Worm (Caenorhabditis elegans): ENCODE results near the gene mfsd-12.

mfsd-12 gene

DNA sequence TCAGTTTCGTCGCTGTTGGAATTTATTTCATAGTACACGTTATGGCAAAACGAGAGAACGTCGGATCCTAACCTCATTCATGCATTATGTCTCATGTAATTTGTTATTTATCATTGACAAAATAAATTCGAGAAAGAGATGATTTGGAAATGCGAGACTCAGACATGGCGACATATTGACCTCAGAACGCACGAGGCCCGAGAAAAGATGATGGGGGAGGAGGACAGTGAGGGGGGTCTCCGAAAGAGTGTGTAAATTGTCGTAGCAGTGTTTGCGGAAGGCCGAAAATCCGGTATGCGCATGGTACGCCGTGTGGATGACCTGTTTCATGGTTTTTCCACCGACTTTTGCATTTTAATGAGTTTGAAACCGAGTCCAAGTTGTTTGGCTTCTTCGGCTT is 32.2 kb upstream of the mfsd-12 start:
- TF ChIP-seq tab-1 (GFP tag; IDR thresholded peaks at IDR 0.05) (peak; percentile 71; the same call in 1 of the 2 replicates), klf-2 (GFP tag; conservative IDR thresholded peaks at IDR 0.05) (0 out of 2 replicates have a peak, but pooled peaks have one; percentile 5), flt-1 (GFP tag; IDR thresholded peaks at IDR 0.05) (peak; percentile 53; the same call in 1 of the 2 replicates), T22C8.4 (GFP tag; IDR thresholded peaks at IDR 0.05) (no peak), cog-1 (tag; optimal IDR thresholded peaks at IDR 0.05) (peak; percentile 70), med-1 (GFP tag; optimal IDR thresholded peaks at IDR 0.05; ENCODE audit: insufficient read depth) (no peak), ztf-23 (GFP tag; IDR thresholded peaks at IDR 0.05) (no peak)

DNA sequence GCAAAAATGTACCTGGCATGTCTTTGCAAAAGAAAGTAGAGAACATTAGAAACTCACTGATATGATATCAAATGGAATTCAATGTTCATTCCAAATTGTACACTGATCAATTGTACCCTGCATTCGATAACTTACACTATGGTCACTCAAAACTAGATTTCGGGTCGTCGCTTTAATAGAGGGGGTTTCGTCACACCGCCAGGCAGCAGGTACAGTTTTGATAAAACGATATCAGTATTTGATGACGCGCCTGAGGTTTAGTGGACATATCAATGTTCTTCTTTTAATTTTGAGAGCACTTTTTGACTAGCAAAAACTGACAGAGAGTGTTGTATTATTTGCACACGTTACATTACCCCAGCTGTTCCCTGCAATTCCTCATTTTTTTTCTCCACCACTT is 31.7 kb upstream of the mfsd-12 start:
- no peak for TF ChIP-seq flt-1 (GFP tag; IDR thresholded peaks at IDR 0.05)
- no peak for TF ChIP-seq med-1 (GFP tag; optimal IDR thresholded peaks at IDR 0.05; ENCODE audit: insufficient read depth)
- no peak for TF ChIP-seq klf-2 (GFP tag; conservative IDR thresholded peaks at IDR 0.05)
- no peak for TF ChIP-seq ztf-23 (GFP tag; IDR thresholded peaks at IDR 0.05)
- no peak for TF ChIP-seq tab-1 (GFP tag; IDR thresholded peaks at IDR 0.05)
- no peak for TF ChIP-seq T22C8.4 (GFP tag; IDR thresholded peaks at IDR 0.05)
- no peak for TF ChIP-seq cog-1 (tag; optimal IDR thresholded peaks at IDR 0.05)
- no peak for TF ChIP-seq ref-1 (GFP tag; conservative IDR thresholded peaks at IDR 0.05)
- TF ChIP-seq ztf-29 (GFP tag; IDR thresholded peaks at IDR 0.05): no peak

DNA sequence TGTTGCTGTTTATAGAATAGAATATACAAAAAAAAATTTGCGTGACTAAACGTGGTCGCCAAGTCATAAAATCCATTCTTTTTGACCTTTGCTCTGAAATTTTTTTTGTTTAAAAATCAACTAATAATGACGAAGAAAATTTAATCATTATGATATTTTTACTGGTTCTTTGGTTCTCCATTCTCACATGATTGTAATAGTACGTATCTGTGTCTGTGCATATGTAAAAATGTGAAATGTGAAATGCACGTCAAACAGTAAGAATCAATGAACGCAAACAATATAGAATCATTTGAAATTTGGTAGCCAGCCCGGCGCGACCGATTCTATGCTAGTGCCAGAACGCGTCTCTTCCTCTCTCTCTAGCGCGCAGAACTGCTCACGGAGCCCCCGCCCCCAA is 31.1 kb upstream of the mfsd-12 start, which contains the start of gene hosl-1:
Gene hosl-1, plus strand, starts transcription at position 301 of the 400 bp plus-strand sequence.
- TF ChIP-seq flt-1 (GFP tag; IDR thresholded peaks at IDR 0.05) (no peak), klf-2 (GFP tag; conservative IDR thresholded peaks at IDR 0.05) (no peak), med-1 (GFP tag; optimal IDR thresholded peaks at IDR 0.05; ENCODE audit: insufficient read depth) (no peak), tab-1 (GFP tag; IDR thresholded peaks at IDR 0.05) (no peak), T22C8.4 (GFP tag; IDR thresholded peaks at IDR 0.05) (no peak), ref-1 (GFP tag; conservative IDR thresholded peaks at IDR 0.05) (no peak), ztf-29 (GFP tag; IDR thresholded peaks at IDR 0.05) (no peak), cog-1 (tag; optimal IDR thresholded peaks at IDR 0.05) (no peak), ztf-23 (GFP tag; IDR thresholded peaks at IDR 0.05) (no peak)

DNA sequence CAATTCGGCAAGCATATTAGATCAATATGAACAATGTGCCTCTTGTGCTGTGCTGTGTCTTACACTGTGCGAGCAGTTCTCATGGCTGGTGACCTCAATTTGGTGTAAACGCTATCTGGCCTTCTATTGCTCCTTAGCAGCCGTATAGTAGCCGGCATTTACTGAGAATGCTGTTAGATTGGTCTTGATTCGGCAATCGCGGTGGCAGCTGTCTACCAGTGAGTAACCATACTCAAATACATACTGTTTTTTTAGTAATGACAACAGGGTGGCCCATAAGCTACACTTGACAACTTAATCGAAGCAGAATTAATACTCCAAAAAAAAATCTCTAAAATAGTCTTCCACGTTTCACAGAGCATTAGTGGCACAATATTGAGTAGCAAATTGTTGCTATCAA is 20.8 kb upstream of the mfsd-12 start, which contains the start of gene C46C11.4:
Gene C46C11.4, minus strand, starts transcription at position 101 of the 400 bp plus-strand sequence.
- TF ChIP-seq klf-2 (GFP tag; conservative IDR thresholded peaks at IDR 0.05) (no peak), flt-1 (GFP tag; IDR thresholded peaks at IDR 0.05) (no peak), ztf-23 (GFP tag; IDR thresholded peaks at IDR 0.05) (no peak)

DNA sequence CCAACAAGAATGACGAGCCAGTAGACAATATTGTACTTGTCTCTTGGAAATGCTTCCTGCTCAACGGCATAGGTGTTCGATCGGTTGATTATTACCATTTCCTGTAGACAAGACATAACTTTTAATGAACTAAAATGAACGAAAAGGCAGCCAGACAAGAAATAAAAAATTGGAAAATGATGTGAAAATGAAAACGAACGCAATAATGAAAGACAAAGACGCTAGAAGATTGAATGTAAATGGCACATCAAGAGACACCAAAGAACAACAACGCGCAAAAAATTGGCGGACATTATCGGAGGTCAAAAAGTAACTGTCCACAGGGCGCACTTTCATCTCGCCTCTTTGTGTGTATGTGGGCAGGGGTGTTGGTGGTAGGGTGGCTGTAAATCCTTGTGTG is 18.8 kb upstream of the mfsd-12 start, which contains the start of gene ent-5:
Gene ent-5, minus strand, starts transcription at position 101 of the 400 bp plus-strand sequence.
- TF ChIP-seq T22C8.4 (GFP tag; IDR thresholded peaks at IDR 0.05): no peak
- TF ChIP-seq tab-1 (GFP tag; IDR thresholded peaks at IDR 0.05): no peak
- TF ChIP-seq ztf-23 (GFP tag; IDR thresholded peaks at IDR 0.05): no peak
- TF ChIP-seq flt-1 (GFP tag; IDR thresholded peaks at IDR 0.05): no peak
- TF ChIP-seq ref-1 (GFP tag; conservative IDR thresholded peaks at IDR 0.05): no peak
- TF ChIP-seq cog-1 (tag; optimal IDR thresholded peaks at IDR 0.05): no peak
- no peak for TF ChIP-seq ztf-29 (GFP tag; IDR thresholded peaks at IDR 0.05)
- TF ChIP-seq med-1 (GFP tag; optimal IDR thresholded peaks at IDR 0.05; ENCODE audit: insufficient read depth): no peak
- no peak for TF ChIP-seq klf-2 (GFP tag; conservative IDR thresholded peaks at IDR 0.05)

DNA sequence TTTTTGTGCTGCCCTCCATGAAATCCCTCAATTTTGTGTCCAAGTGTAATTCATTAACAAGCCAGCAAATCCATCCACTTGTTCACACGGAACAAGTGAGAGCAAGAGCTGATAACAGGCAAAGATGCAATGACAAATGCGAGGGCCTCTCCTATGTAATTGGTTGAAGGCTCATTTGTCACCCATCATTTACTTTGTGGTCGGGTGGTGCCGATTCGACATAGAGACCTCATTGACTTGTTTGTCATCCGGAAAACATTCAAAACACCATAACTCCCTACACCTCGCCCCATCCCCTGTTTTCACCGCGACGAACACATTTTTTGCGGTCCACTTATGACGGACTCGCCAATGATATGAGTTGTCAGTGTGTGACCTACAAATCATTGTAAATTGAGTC is 16.5 kb upstream of the mfsd-12 start:
- TF ChIP-seq tab-1 (GFP tag; IDR thresholded peaks at IDR 0.05) (no peak), T22C8.4 (GFP tag; IDR thresholded peaks at IDR 0.05) (no peak), ref-1 (GFP tag; conservative IDR thresholded peaks at IDR 0.05) (no peak), klf-2 (GFP tag; conservative IDR thresholded peaks at IDR 0.05) (no peak), cog-1 (tag; optimal IDR thresholded peaks at IDR 0.05) (no peak), ztf-23 (GFP tag; IDR thresholded peaks at IDR 0.05) (no peak), med-1 (GFP tag; optimal IDR thresholded peaks at IDR 0.05; ENCODE audit: insufficient read depth) (no peak), flt-1 (GFP tag; IDR thresholded peaks at IDR 0.05) (no peak), ztf-29 (GFP tag; IDR thresholded peaks at IDR 0.05) (no peak)

DNA sequence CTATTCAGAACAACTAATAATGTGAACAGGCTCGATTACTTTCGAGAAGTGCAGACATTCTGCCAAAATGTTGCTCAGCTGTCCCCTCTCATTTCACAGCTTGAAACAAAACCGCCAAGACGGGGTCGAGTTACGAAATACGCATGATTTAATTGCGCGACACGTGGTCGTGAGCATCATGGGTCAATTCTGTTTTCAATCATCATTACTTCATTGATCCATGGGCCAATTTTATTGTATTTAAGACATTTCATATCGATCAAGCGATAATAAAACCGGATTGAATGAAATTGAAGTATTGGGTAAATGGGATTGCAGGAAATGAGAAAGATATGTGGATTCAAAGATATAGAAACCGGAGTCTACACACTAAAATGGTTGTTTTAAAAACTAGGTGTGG is 14.9 kb upstream of the mfsd-12 start:
- no peak for TF ChIP-seq ref-1 (GFP tag; conservative IDR thresholded peaks at IDR 0.05)
- no peak for TF ChIP-seq ztf-29 (GFP tag; IDR thresholded peaks at IDR 0.05)
- TF ChIP-seq flt-1 (GFP tag; IDR thresholded peaks at IDR 0.05): no peak
- no peak for TF ChIP-seq cog-1 (tag; optimal IDR thresholded peaks at IDR 0.05)
- TF ChIP-seq ztf-23 (GFP tag; IDR thresholded peaks at IDR 0.05): no peak
- no peak for TF ChIP-seq tab-1 (GFP tag; IDR thresholded peaks at IDR 0.05)

DNA sequence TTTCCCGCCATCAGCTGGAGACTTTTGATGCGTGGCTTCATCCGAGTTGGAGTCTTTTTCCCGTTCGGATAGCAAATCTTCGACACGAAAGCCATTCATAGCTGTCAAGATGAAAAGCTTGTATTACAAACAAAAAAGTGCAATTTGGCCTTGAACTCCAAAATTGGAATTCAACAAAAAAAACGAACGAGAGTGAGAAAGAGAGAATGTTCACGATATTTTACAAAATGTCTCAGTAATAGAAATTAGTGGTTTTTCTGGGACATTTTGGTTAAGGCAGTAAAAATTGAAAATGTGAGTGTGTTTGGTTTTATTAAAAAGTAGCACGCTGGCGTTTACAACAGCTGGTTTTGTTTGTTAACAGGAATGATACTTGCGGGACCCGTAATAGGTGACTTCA is 13.8 kb upstream of the mfsd-12 start, which contains the start of gene ceh-1:
Gene ceh-1, minus strand, starts transcription at position 101 of the 400 bp plus-strand sequence.
- no peak for TF ChIP-seq flt-1 (GFP tag; IDR thresholded peaks at IDR 0.05)
- TF ChIP-seq T22C8.4 (GFP tag; IDR thresholded peaks at IDR 0.05): no peak
- no peak for TF ChIP-seq klf-2 (GFP tag; conservative IDR thresholded peaks at IDR 0.05)
- TF ChIP-seq tab-1 (GFP tag; IDR thresholded peaks at IDR 0.05): no peak
- TF ChIP-seq med-1 (GFP tag; optimal IDR thresholded peaks at IDR 0.05; ENCODE audit: insufficient read depth): no peak
- no peak for TF ChIP-seq ztf-23 (GFP tag; IDR thresholded peaks at IDR 0.05)
- no peak for TF ChIP-seq ref-1 (GFP tag; conservative IDR thresholded peaks at IDR 0.05)
- TF ChIP-seq cog-1 (tag; optimal IDR thresholded peaks at IDR 0.05): no peak
- no peak for TF ChIP-seq ztf-29 (GFP tag; IDR thresholded peaks at IDR 0.05)

DNA sequence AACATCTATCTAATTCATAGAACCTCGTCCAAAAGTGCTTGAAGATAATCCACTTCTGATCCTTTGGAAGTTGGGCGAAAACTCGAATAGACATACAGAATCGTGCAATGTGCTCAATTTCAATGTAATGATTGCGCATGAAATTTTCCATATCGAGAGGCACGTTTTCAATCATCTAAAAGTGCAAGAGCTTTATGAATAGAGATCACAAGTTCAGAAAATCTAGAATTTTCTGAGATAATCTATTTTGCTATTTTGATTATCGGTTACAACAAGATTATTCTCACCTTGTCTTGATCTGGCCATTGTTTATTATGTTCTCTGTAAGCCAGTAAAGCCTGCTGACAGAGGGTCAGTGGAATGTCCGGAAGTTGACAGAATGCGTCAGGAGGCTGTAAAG is 10.3 kb upstream of the mfsd-12 start:
- no peak for TF ChIP-seq tab-1 (GFP tag; IDR thresholded peaks at IDR 0.05)
- no peak for TF ChIP-seq cog-1 (tag; optimal IDR thresholded peaks at IDR 0.05)
- no peak for TF ChIP-seq ztf-29 (GFP tag; IDR thresholded peaks at IDR 0.05)
- TF ChIP-seq klf-2 (GFP tag; conservative IDR thresholded peaks at IDR 0.05): no peak
- no peak for TF ChIP-seq ztf-23 (GFP tag; IDR thresholded peaks at IDR 0.05)
- TF ChIP-seq flt-1 (GFP tag; IDR thresholded peaks at IDR 0.05): no peak
- TF ChIP-seq ref-1 (GFP tag; conservative IDR thresholded peaks at IDR 0.05): no peak
- TF ChIP-seq T22C8.4 (GFP tag; IDR thresholded peaks at IDR 0.05): no peak
- no peak for TF ChIP-seq med-1 (GFP tag; optimal IDR thresholded peaks at IDR 0.05; ENCODE audit: insufficient read depth)

DNA sequence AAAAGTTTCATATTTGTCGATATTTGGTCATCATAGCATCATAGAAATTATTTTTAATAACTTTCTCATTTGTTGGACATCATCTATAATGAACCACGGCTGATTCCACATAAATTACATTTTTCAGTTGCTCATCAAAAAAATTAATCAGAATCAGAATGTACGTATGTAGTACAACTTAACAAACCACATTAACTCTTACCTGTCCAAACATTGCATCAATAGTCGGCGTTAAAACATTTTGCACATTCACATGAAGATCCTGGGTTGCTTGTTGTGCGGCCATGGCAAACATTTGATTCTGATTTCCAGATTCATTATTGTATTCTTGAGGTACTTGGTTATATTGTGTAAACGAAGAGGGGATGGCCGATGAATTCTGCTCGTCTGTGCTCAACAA is 9.6 kb upstream of the mfsd-12 start:
- no peak for TF ChIP-seq cog-1 (tag; optimal IDR thresholded peaks at IDR 0.05)

All from whole organism, midembryonic.